Fruit fly (Drosophila melanogaster) whole organism, wandering third instar larva: ENCODE data around the gene CG5697.

Experiments
- Dfd ChIP-seq: fragments of >200 bp; optimal IDR thresholded peaks from 2 replicates; lab custom pipeline; 2017; ENCODE audit warnings: missing biosample characterization, missing genetic modification characterization
- Vsx2 ChIP-seq: fragments of 200-300, 225-300 bp; sonication (Bioruptor generic); optimal IDR thresholded peaks from 2 replicates; lab custom pipeline; 2018; ENCODE audit warnings: missing biosample characterization, missing genetic modification characterization; ENCODE audit not compliant: partially characterized antibody
- lola ChIP-seq: fragments of >200 bp; optimal IDR thresholded peaks from 2 replicates; lab custom pipeline; 2017; ENCODE audit warnings: missing biosample characterization, missing genetic modification characterization

DNA sequence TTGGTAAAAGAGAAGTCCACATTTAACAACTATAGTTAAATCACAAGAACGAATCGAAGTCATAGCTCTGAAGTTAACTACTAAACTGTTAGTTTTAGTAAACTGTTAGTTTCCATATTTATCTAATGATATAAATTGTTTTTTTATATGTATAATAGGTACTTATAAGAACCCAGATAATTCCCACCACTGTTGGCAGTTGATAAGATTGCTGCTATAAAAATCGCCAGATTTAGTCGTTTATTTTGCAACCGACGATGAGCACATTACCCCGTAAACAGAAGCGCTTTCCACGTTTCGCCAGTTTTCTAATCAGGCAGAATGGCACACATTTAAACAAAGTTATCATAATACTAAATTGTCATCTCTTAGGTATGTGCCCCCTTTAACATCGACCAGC, 3.3 kb downstream of the CG5697 start:
- TF ChIP-seq Vsx2: no peak
- TF ChIP-seq lola: no peak
- TF ChIP-seq Dfd (GFP tag; lab: Kevin White, UChicago): no peak
